Worm (Caenorhabditis elegans) whole organism, L2 larva: ENCODE results near the gene AH6.3.
A peak's percentile ranks its signal among the peaks of the same experiment; 100 is the strongest.

Experiments
- C34F6.9 ChIP-seq: fragments of 150-350 bp; optimal IDR thresholded peaks from 2 replicates; lab custom pipeline; 2014; ENCODE audit warnings: missing biosample characterization, missing genetic modification characterization
- F13H6.1 ChIP-seq: sonication (generic microtip); optimal IDR thresholded peaks from 2 replicates; lab custom pipeline; 2016; ENCODE audit warnings: missing genetic modification characterization, missing compliant biosample characterization
- R02D3.7 ChIP-seq: fragments of 150-350 bp; optimal IDR thresholded peaks from 2 replicates; lab custom pipeline; 2014; ENCODE audit warnings: missing biosample characterization, missing genetic modification characterization
- Y55F3AM.14 ChIP-seq: fragments of 200-800 bp; sonication (Bioruptor generic); optimal IDR thresholded peaks from 2 replicates; lab custom pipeline; 2018; ENCODE audit warnings: mild to moderate bottlenecking, missing genetic modification characterization, missing compliant biosample characterization
- ZK546.5 ChIP-seq: sonication (generic microtip); optimal IDR thresholded peaks from 2 replicates; lab custom pipeline; 2017; ENCODE audit warnings: missing biosample characterization, missing genetic modification characterization
- alr-1 ChIP-seq: fragments of 150-350 bp; optimal IDR thresholded peaks from 2 replicates; lab custom pipeline; 2014; ENCODE audit warnings: missing biosample characterization, missing genetic modification characterization
- aly-2 ChIP-seq: fragments of 150-350 bp; optimal IDR thresholded peaks from 2 replicates; lab custom pipeline; 2014; ENCODE audit warnings: missing biosample characterization, missing genetic modification characterization
- ama-1 ChIP-seq: fragments of 150-350 bp; optimal IDR thresholded peaks from 2 replicates; lab custom pipeline; 2018; ENCODE audit warnings: inconsistent platforms
- blmp-1 ChIP-seq: sonication (generic microtip); optimal IDR thresholded peaks from 2 replicates; lab custom pipeline; 2017; ENCODE audit warnings: missing genetic modification characterization, mild to moderate bottlenecking, missing compliant biosample characterization, antibody characterized with exemption, moderate library complexity; ENCODE audit not compliant: insufficient read depth
- ceh-16 ChIP-seq: fragments of 150-350 bp; optimal IDR thresholded peaks from 2 replicates; lab custom pipeline; 2014; ENCODE audit warnings: missing biosample characterization, missing genetic modification characterization
- ceh-82 ChIP-seq: fragments of 150-350 bp; optimal IDR thresholded peaks from 2 replicates; lab custom pipeline; 2014; ENCODE audit warnings: missing biosample characterization, missing genetic modification characterization
- crh-2 ChIP-seq: sonication (generic microtip); optimal IDR thresholded peaks from 2 replicates; lab custom pipeline; 2017; ENCODE audit warnings: missing biosample characterization, missing genetic modification characterization
- dmd-4 ChIP-seq: sonication (generic microtip); optimal IDR thresholded peaks from 2 replicates; lab custom pipeline; 2017; ENCODE audit warnings: missing biosample characterization, missing genetic modification characterization
- egl-27 ChIP-seq: sonication (generic microtip); optimal IDR thresholded peaks from 3 replicates; lab custom pipeline; 2017; ENCODE audit warnings: missing biosample characterization, missing genetic modification reagents, missing genetic modification characterization
- elt-1 ChIP-seq: fragments of 150-350 bp; optimal IDR thresholded peaks from 2 replicates; lab custom pipeline; 2014; ENCODE audit warnings: missing biosample characterization, missing genetic modification characterization
- elt-3 ChIP-seq: sonication (generic microtip); optimal IDR thresholded peaks from 2 replicates; lab custom pipeline; 2017; ENCODE audit warnings: missing biosample characterization, missing genetic modification characterization
- fos-1 ChIP-seq: fragments of 150-350 bp; optimal IDR thresholded peaks from 2 replicates; lab custom pipeline; 2014; ENCODE audit warnings: missing biosample characterization, missing genetic modification characterization
- gmeb-1 ChIP-seq: fragments of 150-350 bp; optimal IDR thresholded peaks from 2 replicates; lab custom pipeline; 2014; ENCODE audit warnings: missing biosample characterization, missing genetic modification characterization
- lin-11 ChIP-seq: fragments of 150-350 bp; sonication (generic microtip); optimal IDR thresholded peaks from 2 replicates; lab custom pipeline; 2014; ENCODE audit warnings: missing biosample characterization, missing genetic modification characterization, inconsistent platforms, mixed read lengths
- lin-13 ChIP-seq: fragments of 150-350 bp; optimal IDR thresholded peaks from 2 replicates; lab custom pipeline; 2014; ENCODE audit warnings: missing biosample characterization, missing genetic modification reagents, missing genetic modification characterization
- lin-39 ChIP-seq: fragments of 150-350 bp; optimal IDR thresholded peaks from 2 replicates; lab custom pipeline; 2014; ENCODE audit warnings: missing biosample characterization, missing genetic modification reagents, missing genetic modification characterization
- lsy-2 ChIP-seq, 2 experiments: fragments of 150-350 bp in 1 of 2; sonication (generic microtip) in 1 of 2; optimal IDR thresholded peaks; 2 replicates each; lab custom pipeline; 2014 to 2017; ENCODE audit warnings: missing biosample characterization in 2 of 2, missing genetic modification characterization in 2 of 2
- mab-5 ChIP-seq: fragments of 150-350 bp; optimal IDR thresholded peaks from 2 replicates; lab custom pipeline; 2014; ENCODE audit warnings: missing biosample characterization, missing genetic modification characterization
- mbf-1 ChIP-seq: sonication (generic microtip); optimal IDR thresholded peaks from 2 replicates; lab custom pipeline; 2017; ENCODE audit warnings: missing biosample characterization, missing genetic modification characterization
- mdl-1 ChIP-seq, 2 experiments: fragments of 150-350 bp in 1 of 2; sonication (generic microtip) in 1 of 2; optimal IDR thresholded peaks; 2 replicates each; lab custom pipeline; 2017; ENCODE audit warnings: missing biosample characterization in 2 of 2, missing genetic modification characterization in 2 of 2
- nhr-10 ChIP-seq: sonication (generic microtip); optimal IDR thresholded peaks from 2 replicates; lab custom pipeline; 2017; ENCODE audit warnings: missing biosample characterization, missing genetic modification characterization
- nhr-11 ChIP-seq: fragments of 150-350 bp; optimal IDR thresholded peaks from 2 replicates; lab custom pipeline; 2014; ENCODE audit warnings: missing biosample characterization, missing genetic modification characterization
- nhr-12 ChIP-seq: fragments of 150-350 bp; optimal IDR thresholded peaks from 2 replicates; lab custom pipeline; 2014; ENCODE audit warnings: missing biosample characterization, missing genetic modification characterization
- nhr-129 ChIP-seq: fragments of 150-350 bp; optimal IDR thresholded peaks from 2 replicates; lab custom pipeline; 2014; ENCODE audit warnings: missing biosample characterization, missing genetic modification characterization
- nhr-21 ChIP-seq: fragments of 150-350 bp; optimal IDR thresholded peaks from 2 replicates; lab custom pipeline; 2014; ENCODE audit warnings: missing biosample characterization, missing genetic modification characterization
- nhr-23 ChIP-seq: fragments of 150-350 bp; optimal IDR thresholded peaks from 2 replicates; lab custom pipeline; 2014; ENCODE audit warnings: missing biosample characterization, missing genetic modification reagents, missing genetic modification characterization
- nhr-237 ChIP-seq: fragments of 150-350 bp; optimal IDR thresholded peaks from 2 replicates; lab custom pipeline; 2014; ENCODE audit warnings: missing biosample characterization, missing genetic modification characterization
- nhr-25 ChIP-seq: fragments of 150-350 bp; sonication (generic microtip); optimal IDR thresholded peaks from 3 replicates; lab custom pipeline; 2014; ENCODE audit warnings: missing biosample characterization, missing genetic modification characterization
- nhr-6 ChIP-seq: fragments of 150-350 bp; optimal IDR thresholded peaks from 2 replicates; lab custom pipeline; 2014; ENCODE audit warnings: missing biosample characterization, missing genetic modification characterization
- nhr-77 ChIP-seq: fragments of 150-350 bp; optimal IDR thresholded peaks from 2 replicates; lab custom pipeline; 2014; ENCODE audit warnings: missing biosample characterization, missing genetic modification characterization
- peb-1 ChIP-seq: fragments of 150-350 bp; optimal IDR thresholded peaks from 2 replicates; lab custom pipeline; 2014; ENCODE audit warnings: missing biosample characterization, missing genetic modification characterization
- sem-4 ChIP-seq: fragments of 150-350 bp; optimal IDR thresholded peaks from 2 replicates; lab custom pipeline; 2014; ENCODE audit warnings: missing biosample characterization, missing genetic modification reagents, missing genetic modification characterization
- skn-1 ChIP-seq: sonication (generic microtip); optimal IDR thresholded peaks from 2 replicates; lab custom pipeline; 2017; ENCODE audit warnings: missing biosample characterization, missing genetic modification characterization
- sma-3 ChIP-seq: sonication (generic microtip); optimal IDR thresholded peaks from 2 replicates; lab custom pipeline; 2016; ENCODE audit warnings: missing genetic modification reagents, missing genetic modification characterization, missing compliant biosample characterization
- sma-9 ChIP-seq, 2 experiments: fragments of 150-350 bp in 1 of 2; sonication (generic microtip) in 1 of 2; optimal IDR thresholded peaks; 2 replicates each; lab custom pipeline; 2014 to 2016; ENCODE audit warnings: missing genetic modification characterization in 2 of 2, mild to moderate bottlenecking in 1 of 2, missing biosample characterization in 1 of 2, missing compliant biosample characterization in 1 of 2, missing genetic modification reagents in 1 of 2, moderate library complexity in 1 of 2
- snpc-4 ChIP-seq: fragments of 150-350 bp; optimal IDR thresholded peaks from 2 replicates; lab custom pipeline; 2014; ENCODE audit warnings: missing biosample characterization, missing genetic modification characterization
- unc-39 ChIP-seq: fragments of 150-350 bp; optimal IDR thresholded peaks from 2 replicates; lab custom pipeline; 2014; ENCODE audit warnings: missing biosample characterization, missing genetic modification characterization
- unc-55 ChIP-seq: fragments of 150-350 bp; sonication (generic microtip); optimal IDR thresholded peaks from 3 replicates; lab custom pipeline; 2014; ENCODE audit warnings: missing biosample characterization, missing genetic modification reagents, missing genetic modification characterization
- unc-62 ChIP-seq: fragments of 150-350 bp; optimal IDR thresholded peaks from 2 replicates; lab custom pipeline; 2014; ENCODE audit warnings: missing biosample characterization, missing genetic modification reagents, missing genetic modification characterization
- zag-1 ChIP-seq: fragments of 150-350 bp; optimal IDR thresholded peaks from 2 replicates; lab custom pipeline; 2014; ENCODE audit warnings: missing biosample characterization, missing genetic modification characterization
- ztf-1 ChIP-seq: fragments of 200-800 bp; sonication (Bioruptor generic); conservative IDR thresholded peaks from 2 replicates; pipeline ENCODE4 v1.3.6; 2022; ENCODE audit warnings: missing genetic modification characterization, missing compliant biosample characterization
- ztf-11 ChIP-seq: sonication (generic microtip); optimal IDR thresholded peaks from 2 replicates; lab custom pipeline; 2017; ENCODE audit warnings: missing biosample characterization, missing genetic modification characterization
- ztf-4 ChIP-seq: fragments of 150-350 bp; optimal IDR thresholded peaks from 2 replicates; lab custom pipeline; 2014; ENCODE audit warnings: missing biosample characterization, missing genetic modification characterization

AH6.3 gene

ce11 chrII:9497309-9497708 is 21.5 kb upstream of the AH6.3 start:
- TF ChIP-seq sma-9 (GFP tag; optimal IDR thresholded peaks at IDR 0.05; lab: Kevin White, UChicago) (peak; percentile 29), sma-9 (tag; optimal IDR thresholded peaks at IDR 0.05; lab: Kevin White, UChicago) (no peak), egl-27 (no peak), unc-55 (peak; percentile 67), fos-1 (tag; lab: Kevin White, UChicago) (no peak), nhr-21 (tag; lab: Kevin White, UChicago) (no peak), zag-1 (peak; percentile 29), crh-2 (tag; lab: Kevin White, UChicago) (peak; percentile 43), C34F6.9 (tag; lab: Kevin White, UChicago) (peak; percentile 40), nhr-129 (peak; percentile 25), lsy-2 (tag; optimal IDR thresholded peaks at IDR 0.05; lab: Kevin White, UChicago) (peak in 1 of 2 experiments; percentile 34), sem-4 (tag; lab: Kevin White, UChicago) (peak; percentile 41)
- TF ChIP-seq, all 48 proteins: peak for 8

ce11 chrII:9498589-9498988 is 20.3 kb upstream of the AH6.3 start:
- TF ChIP-seq gmeb-1 (tag; lab: Kevin White, UChicago) (peak; percentile 23), sma-9 (GFP tag; optimal IDR thresholded peaks at IDR 0.05; lab: Kevin White, UChicago) (peak; percentile 13), sma-9 (tag; optimal IDR thresholded peaks at IDR 0.05; lab: Kevin White, UChicago) (no peak), unc-62 (GFP tag; lab: Kevin White, UChicago) (no peak), skn-1 (tag; lab: Kevin White, UChicago) (no peak), fos-1 (tag; lab: Kevin White, UChicago) (peak; percentile 38), zag-1 (no peak)

- TF ChIP-seq mab-5 (tag; lab: Kevin White, UChicago) = no peak
- no peak for TF ChIP-seq nhr-11 (tag; lab: Kevin White, UChicago)
- peak; percentile 49 for TF ChIP-seq sma-3 (GFP tag; lab: Kevin White, UChicago)
- no peak for TF ChIP-seq elt-1 (tag; lab: Kevin White, UChicago)
- TF ChIP-seq ZK546.5 = no peak
- TF ChIP-seq unc-39 (tag; lab: Kevin White, UChicago) = no peak
- no peak for TF ChIP-seq ztf-4
- no peak for TF ChIP-seq alr-1 (tag; lab: Kevin White, UChicago)
- TF ChIP-seq crh-2 (tag; lab: Kevin White, UChicago) = peak; percentile 66
- no peak for TF ChIP-seq peb-1 (tag; lab: Kevin White, UChicago)
- TF ChIP-seq R02D3.7 (tag; lab: Kevin White, UChicago) = no peak
- TF ChIP-seq zag-1 = no peak
- TF ChIP-seq skn-1 (tag; lab: Kevin White, UChicago) = no peak
- no peak for TF ChIP-seq lin-13 (GFP tag; lab: Kevin White, UChicago)
- TF ChIP-seq mbf-1 (tag; lab: Kevin White, UChicago) = no peak
- peak; percentile 78 for TF ChIP-seq F13H6.1 (tag; lab: Kevin White, UChicago)
- peak in 1 of 2 experiments; percentile 63 for TF ChIP-seq mdl-1 (tag; optimal IDR thresholded peaks at IDR 0.05; lab: Kevin White, UChicago)
- TF ChIP-seq egl-27 = no peak
- no peak for TF ChIP-seq nhr-12 (tag; lab: Kevin White, UChicago)
- TF ChIP-seq sma-9 (GFP tag; optimal IDR thresholded peaks at IDR 0.05; lab: Kevin White, UChicago) = peak; percentile 92
- TF ChIP-seq sma-9 (tag; optimal IDR thresholded peaks at IDR 0.05; lab: Kevin White, UChicago) = no peak
- TF ChIP-seq fos-1 (tag; lab: Kevin White, UChicago) = peak; percentile 78
- TF ChIP-seq nhr-23 (tag; lab: Kevin White, UChicago) = no peak
- no peak for TF ChIP-seq ceh-82 (tag; lab: Kevin White, UChicago)
- no peak for TF ChIP-seq unc-62 (GFP tag; lab: Kevin White, UChicago)
- TF ChIP-seq gmeb-1 (tag; lab: Kevin White, UChicago) = peak; percentile 46
- no peak for TF ChIP-seq nhr-10 (tag; lab: Kevin White, UChicago)
- no peak for TF ChIP-seq nhr-6 (tag; lab: Kevin White, UChicago)
- TF ChIP-seq Y55F3AM.14 = no peak
- no peak for TF ChIP-seq snpc-4 (tag; lab: Kevin White, UChicago)
- TF ChIP-seq lsy-2 (tag; optimal IDR thresholded peaks at IDR 0.05; lab: Kevin White, UChicago) = no peak
- TF ChIP-seq blmp-1 (tag; lab: Kevin White, UChicago) = no peak
- no peak for TF ChIP-seq ceh-16 (tag; lab: Kevin White, UChicago)
- TF ChIP-seq nhr-21 (tag; lab: Kevin White, UChicago) = no peak
- no peak for TF ChIP-seq lin-39 (tag; lab: Kevin White, UChicago)
- TF ChIP-seq nhr-77 (tag; lab: Kevin White, UChicago) = no peak
- no peak for TF ChIP-seq unc-55
- TF ChIP-seq ztf-1 (GFP tag; lab: Robert Waterston, UW) = no peak
- TF ChIP-seq lin-11 = no peak
- no peak for TF ChIP-seq sem-4 (tag; lab: Kevin White, UChicago)
- TF ChIP-seq nhr-129 = peak; percentile 7
- no peak for TF ChIP-seq C34F6.9 (tag; lab: Kevin White, UChicago)
- TF ChIP-seq nhr-237 (tag; lab: Kevin White, UChicago) = no peak
- no peak for TF ChIP-seq ama-1 (lab: Kevin White, UChicago)
- no peak for TF ChIP-seq aly-2
- TF ChIP-seq dmd-4 = no peak
- no peak for TF ChIP-seq elt-3
- no peak for TF ChIP-seq ztf-11 (tag; lab: Kevin White, UChicago)
- no peak for TF ChIP-seq nhr-25 (tag; lab: Kevin White, UChicago)
Measured at ce11 chrII:9500926-9501325, 17.9 kb upstream of the AH6.3 start.
